Fruit fly (Drosophila melanogaster): ENCODE measurements around the gene TORIP.

Gene TORIP

dm6 chr3L:19813075-19813903 lies 8.4 kb upstream of the TORIP start, which contains the start of gene Cyp305a1 (continued):
- TF ChIP-seq p53 (GFP tag; optimal IDR thresholded peaks at IDR 0.05) (no peak), Dref (GFP tag; IDR thresholded peaks at IDR 0.05) (no peak), Rfx (GFP tag; IDR thresholded peaks at IDR 0.05) (no peak), Dip2 (GFP tag; IDR thresholded peaks at IDR 0.05) (no peak), Fer2 (tag; optimal IDR thresholded peaks at IDR 0.05) (peak; percentile 6), CG8924 (tag; optimal IDR thresholded peaks at IDR 0.05) (no peak), amos (GFP tag; IDR thresholded peaks at IDR 0.05; ENCODE audit: partially characterized antibody) (no peak), CG18764 (GFP tag; optimal IDR thresholded peaks at IDR 0.05) (no peak), CG2889 (GFP tag; IDR thresholded peaks at IDR 0.05) (no peak), sug (tag; optimal IDR thresholded peaks at IDR 0.05) (peak; percentile 69), CG13287 (GFP tag; IDR thresholded peaks at IDR 0.05; ENCODE audit: partially characterized antibody) (no peak), CG2712 (tag; optimal IDR thresholded peaks at IDR 0.05) (no peak), zen2 (GFP tag; IDR thresholded peaks at IDR 0.05; ENCODE audit: partially characterized antibody) (no peak), CG7963 (GFP tag; IDR thresholded peaks at IDR 0.05; ENCODE audit: partially characterized antibody) (no peak), Dbx (GFP tag; IDR thresholded peaks at IDR 0.05) (0 out of 3 replicates have a peak, but pooled peaks have one; percentile 44), CG9797 (GFP tag; optimal IDR thresholded peaks at IDR 0.05) (no peak), Antp (GFP tag; optimal IDR thresholded peaks at IDR 0.05) (no peak), pita (GFP tag; optimal IDR thresholded peaks at IDR 0.05) (no peak), Sox102F (GFP tag; optimal IDR thresholded peaks at IDR 0.05) (no peak), Opbp (GFP tag; IDR thresholded peaks at IDR 0.05; ENCODE audit: partially characterized antibody) (no peak), CG6689 (GFP tag; IDR thresholded peaks at IDR 0.05) (no peak), Abd-B (GFP tag; optimal IDR thresholded peaks at IDR 0.05) (no peak), Elba2 (GFP tag; optimal IDR thresholded peaks at IDR 0.05) (no peak), CTCF (GFP tag; optimal IDR thresholded peaks at IDR 0.05) (no peak), CG6683 (GFP tag; optimal IDR thresholded peaks at IDR 0.05) (no peak), sim (GFP tag; IDR thresholded peaks at IDR 0.05) (0 out of 2 replicates have a peak, but pooled peaks have one; percentile 14), hkb (optimal IDR thresholded peaks at IDR 0.05) (no peak), hkb (GFP tag; IDR thresholded peaks at IDR 0.05) (no peak), CG2875 (GFP tag; optimal IDR thresholded peaks at IDR 0.05) (no peak), insv (GFP tag; optimal IDR thresholded peaks at IDR 0.05) (no peak), BEAF-32 (GFP tag; optimal IDR thresholded peaks at IDR 0.05) (no peak), ab (GFP tag; optimal IDR thresholded peaks at IDR 0.05) (no peak), CG4404 (GFP tag; IDR thresholded peaks at IDR 0.05) (no peak), pb (GFP tag; optimal IDR thresholded peaks at IDR 0.05) (no peak), ac (GFP tag; optimal IDR thresholded peaks at IDR 0.05) (no peak), cas (GFP tag; IDR thresholded peaks at IDR 0.05) (no peak), B-H2 (GFP tag; optimal IDR thresholded peaks at IDR 0.05) (peak; percentile 51), Vsx1 (GFP tag; optimal IDR thresholded peaks at IDR 0.05) (no peak), zen (tag; optimal IDR thresholded peaks at IDR 0.05) (no peak), exex (tag; optimal IDR thresholded peaks at IDR 0.05) (peak; percentile 68), peb (GFP tag; IDR thresholded peaks at IDR 0.05) (no peak), z (GFP tag; IDR thresholded peaks at IDR 0.05) (peak; percentile 59; the same call in 1 of the 3 replicates), Side (GFP tag; optimal IDR thresholded peaks at IDR 0.05) (no peak), CG3065 (GFP tag; optimal IDR thresholded peaks at IDR 0.05) (no peak), CG16863 (GFP tag; optimal IDR thresholded peaks at IDR 0.05) (no peak), Dfd (GFP tag; optimal IDR thresholded peaks at IDR 0.05) (no peak), Awh (GFP tag; IDR thresholded peaks at IDR 0.05) (no peak), Stat92E (GFP tag; optimal IDR thresholded peaks at IDR 0.05) (no peak), hth (optimal IDR thresholded peaks at IDR 0.05) (no peak), D (optimal IDR thresholded peaks at IDR 0.05) (no peak), D (GFP tag; optimal IDR thresholded peaks at IDR 0.05) (no peak)
